Worm (Caenorhabditis elegans) whole organism, mixed stage, embryonic: ENCODE data around the gene nspd-3.
"Not testable (repeated sequence)": the region's sequence is repeated elsewhere in the genome, so short reads cannot be mapped to it uniquely, and the experiment has no call there.

Experiments
- M03D4.4 ChIP-seq: sonication (generic microtip); optimal IDR thresholded peaks from 2 replicates; lab custom pipeline; 2017; ENCODE audit warnings: mild to moderate bottlenecking, missing genetic modification characterization, missing compliant biosample characterization
- bed-3 ChIP-seq: fragments of 200-800 bp; sonication (Bioruptor generic); optimal IDR thresholded peaks from 3 replicates; lab custom pipeline; 2018; ENCODE audit warnings: mild to moderate bottlenecking, missing genetic modification characterization, moderate library complexity, missing compliant biosample characterization
- blmp-1 ChIP-seq: fragments of 150-350 bp; optimal IDR thresholded peaks from 2 replicates; lab custom pipeline; 2014; ENCODE audit warnings: missing biosample characterization, missing genetic modification characterization
- ceh-39 ChIP-seq: fragments of 150-350 bp; optimal IDR thresholded peaks from 2 replicates; lab custom pipeline; 2014; ENCODE audit warnings: missing biosample characterization, missing genetic modification characterization
- ceh-43 ChIP-seq: fragments of 200-800 bp; sonication (Bioruptor generic); optimal IDR thresholded peaks from 2 replicates; lab custom pipeline; 2018; ENCODE audit warnings: mild to moderate bottlenecking, missing genetic modification characterization, moderate library complexity, missing compliant biosample characterization
- ceh-83 ChIP-seq: fragments of 200-800 bp; sonication (Bioruptor generic); optimal IDR thresholded peaks from 2 replicates; lab custom pipeline; 2018; ENCODE audit warnings: mild to moderate bottlenecking, missing genetic modification characterization, missing compliant biosample characterization
- ces-1 ChIP-seq: fragments of 150-350 bp; optimal IDR thresholded peaks from 2 replicates; lab custom pipeline; 2014; ENCODE audit warnings: missing biosample characterization, missing genetic modification reagents, missing genetic modification characterization
- cnd-1 ChIP-seq: fragments of 200-800 bp; sonication (Bioruptor generic); optimal IDR thresholded peaks from 2 replicates; lab custom pipeline; 2018; ENCODE audit warnings: mild to moderate bottlenecking, missing genetic modification characterization, missing compliant biosample characterization
- drap-1 ChIP-seq: fragments of 200-800 bp; sonication (Bioruptor generic); optimal IDR thresholded peaks from 3 replicates; lab custom pipeline; 2018; ENCODE audit warnings: mild to moderate bottlenecking, missing genetic modification characterization, missing compliant biosample characterization
- elt-1 ChIP-seq: sonication (generic microtip); optimal IDR thresholded peaks from 2 replicates; lab custom pipeline; 2017; ENCODE audit warnings: missing genetic modification characterization, mild to moderate bottlenecking, missing compliant biosample characterization, antibody characterized with exemption, moderate library complexity, borderline replicate concordance; ENCODE audit not compliant: insufficient read depth
- elt-3 ChIP-seq: fragments of 150-350 bp; optimal IDR thresholded peaks from 2 replicates; lab custom pipeline; 2014; ENCODE audit warnings: missing biosample characterization, missing genetic modification characterization
- flh-1 ChIP-seq: fragments of 200-800 bp; sonication (Bioruptor generic); optimal IDR thresholded peaks from 2 replicates; lab custom pipeline; 2018; ENCODE audit warnings: mild to moderate bottlenecking, missing genetic modification characterization, moderate library complexity, missing compliant biosample characterization
- ham-2 ChIP-seq: fragments of 200-800 bp; sonication (Bioruptor generic); optimal IDR thresholded peaks from 2 replicates; lab custom pipeline; 2018; ENCODE audit warnings: mild to moderate bottlenecking, missing genetic modification characterization, missing compliant biosample characterization
- hlh-1 ChIP-seq: fragments of 150-350 bp; optimal IDR thresholded peaks from 2 replicates; lab custom pipeline; 2014; ENCODE audit warnings: missing biosample characterization, missing genetic modification reagents, missing genetic modification characterization
- lin-13 ChIP-seq: fragments of 150-350 bp; optimal IDR thresholded peaks from 2 replicates; lab custom pipeline; 2014; ENCODE audit warnings: missing biosample characterization, missing genetic modification characterization
- lin-32 ChIP-seq: fragments of 200-800 bp; sonication (Bioruptor generic); optimal IDR thresholded peaks from 2 replicates; lab custom pipeline; 2018; ENCODE audit warnings: mild to moderate bottlenecking, missing genetic modification characterization, missing compliant biosample characterization
- lsy-2 ChIP-seq: fragments of 150-350 bp; optimal IDR thresholded peaks from 2 replicates; lab custom pipeline; 2014; ENCODE audit warnings: missing biosample characterization, missing genetic modification characterization
- mab-5 ChIP-seq: fragments of 150-350 bp; optimal IDR thresholded peaks from 2 replicates; lab custom pipeline; 2014; ENCODE audit warnings: missing biosample characterization, missing genetic modification characterization
- mep-1 ChIP-seq: fragments of 150-350 bp; optimal IDR thresholded peaks from 2 replicates; lab custom pipeline; 2017; ENCODE audit warnings: missing biosample characterization, missing genetic modification reagents, missing genetic modification characterization, inconsistent platforms
- mls-2 ChIP-seq: sonication (generic microtip); optimal IDR thresholded peaks from 2 replicates; lab custom pipeline; 2016; ENCODE audit warnings: mild to moderate bottlenecking, missing genetic modification characterization, moderate library complexity, missing compliant biosample characterization
- nhr-2 ChIP-seq: fragments of 150-350 bp; optimal IDR thresholded peaks from 2 replicates; lab custom pipeline; 2014; ENCODE audit warnings: missing biosample characterization, missing genetic modification characterization
- nhr-237 ChIP-seq: fragments of 150-350 bp; optimal IDR thresholded peaks from 2 replicates; lab custom pipeline; 2014; ENCODE audit warnings: missing biosample characterization, missing genetic modification characterization
- nhr-76 ChIP-seq: sonication (generic microtip); optimal IDR thresholded peaks from 2 replicates; lab custom pipeline; 2017; ENCODE audit warnings: missing biosample characterization, missing genetic modification characterization
- sem-2 ChIP-seq: fragments of 200-800 bp; sonication (Bioruptor generic); optimal IDR thresholded peaks from 2 replicates; lab custom pipeline; 2018; ENCODE audit warnings: mild to moderate bottlenecking, missing genetic modification characterization, missing compliant biosample characterization
- snpc-4 ChIP-seq: fragments of 150-350 bp; optimal IDR thresholded peaks from 2 replicates; lab custom pipeline; 2014; ENCODE audit warnings: missing biosample characterization, missing genetic modification characterization
- sptf-1 ChIP-seq: sonication (generic microtip); optimal IDR thresholded peaks from 2 replicates; lab custom pipeline; 2017; ENCODE audit warnings: mild to moderate bottlenecking, missing genetic modification characterization, moderate library complexity, missing compliant biosample characterization
- tbx-8 ChIP-seq: fragments of 200-800 bp; sonication (Bioruptor generic); optimal IDR thresholded peaks from 2 replicates; lab custom pipeline; 2018; ENCODE audit warnings: mild to moderate bottlenecking, missing genetic modification characterization, moderate library complexity, missing compliant biosample characterization
- unc-120 ChIP-seq: sonication (generic microtip); optimal IDR thresholded peaks from 2 replicates; lab custom pipeline; 2017; ENCODE audit warnings: missing genetic modification characterization, missing compliant biosample characterization; ENCODE audit not compliant: poor library complexity, severe bottlenecking
- unc-39 ChIP-seq: fragments of 150-350 bp; optimal IDR thresholded peaks from 2 replicates; lab custom pipeline; 2014; ENCODE audit warnings: missing biosample characterization, missing genetic modification characterization
- unc-62 ChIP-seq: fragments of 150-350 bp; optimal IDR thresholded peaks from 2 replicates; lab custom pipeline; 2014; ENCODE audit warnings: missing biosample characterization, missing genetic modification reagents, missing genetic modification characterization
- zip-8 ChIP-seq: fragments of 150-350 bp; optimal IDR thresholded peaks from 2 replicates; lab custom pipeline; 2014; ENCODE audit warnings: missing biosample characterization, missing genetic modification characterization
- ztf-11 ChIP-seq: fragments of 150-350 bp; optimal IDR thresholded peaks from 2 replicates; lab custom pipeline; 2014; ENCODE audit warnings: missing biosample characterization, missing genetic modification characterization

Gene nspd-3

ce11 chrIV:5171994-5172528 lies 9.2 kb upstream of the nspd-3 start:
- peak; percentile 40 for TF ChIP-seq unc-120 (tag; lab: Kevin White, UChicago)
- TF ChIP-seq ceh-39 (tag; lab: Kevin White, UChicago), result no peak
- peak; percentile 93 for TF ChIP-seq hlh-1 (tag; lab: Kevin White, UChicago)

- TF ChIP-seq flh-1 (GFP tag; lab: Kevin White, UChicago), result no peak
- no peak for TF ChIP-seq drap-1 (GFP tag; lab: Kevin White, UChicago)
- TF ChIP-seq M03D4.4 (tag; lab: Kevin White, UChicago), result no peak
- TF ChIP-seq sptf-1, result no peak
- TF ChIP-seq mab-5 (tag; lab: Kevin White, UChicago), result no peak
- TF ChIP-seq unc-39 (tag; lab: Kevin White, UChicago), result no peak
- TF ChIP-seq nhr-2, result peak; percentile 59
- no peak for TF ChIP-seq ztf-11
- no peak for TF ChIP-seq tbx-8 (GFP tag; lab: Kevin White, UChicago)
- TF ChIP-seq ham-2 (GFP tag; lab: Kevin White, UChicago), result no peak
- TF ChIP-seq lin-13 (tag; lab: Kevin White, UChicago), result no peak
- TF ChIP-seq unc-120 (tag; lab: Kevin White, UChicago), result peak; percentile 75
- TF ChIP-seq elt-3, result no peak
- peak; percentile 59 for TF ChIP-seq unc-62 (GFP tag; lab: Kevin White, UChicago)
- TF ChIP-seq ceh-83, result no peak
- no peak for TF ChIP-seq mls-2 (tag; lab: Kevin White, UChicago)
- no peak for TF ChIP-seq snpc-4
- no peak for TF ChIP-seq mep-1 (tag; lab: Kevin White, UChicago)
- no peak for TF ChIP-seq blmp-1
- TF ChIP-seq hlh-1 (tag; lab: Kevin White, UChicago), result peak; percentile 85
- TF ChIP-seq ceh-43 (GFP tag; lab: Kevin White, UChicago), result no peak
- no peak for TF ChIP-seq lin-32 (GFP tag; lab: Kevin White, UChicago)
- TF ChIP-seq lsy-2 (tag; lab: Kevin White, UChicago), result no peak
- peak; percentile 68 for TF ChIP-seq ceh-39 (tag; lab: Kevin White, UChicago)
Observed at ce11 chrIV:5169335-5169734, 6.5 kb upstream of the nspd-3 start.

- TF ChIP-seq mab-5 (tag; lab: Kevin White, UChicago), result no peak
- no peak for TF ChIP-seq mep-1 (tag; lab: Kevin White, UChicago)
- TF ChIP-seq lin-32 (GFP tag; lab: Kevin White, UChicago), result no peak
- TF ChIP-seq hlh-1 (tag; lab: Kevin White, UChicago), result no peak
- TF ChIP-seq ces-1 (GFP tag; lab: Kevin White, UChicago), result no peak
- TF ChIP-seq drap-1 (GFP tag; lab: Kevin White, UChicago), result no peak
- TF ChIP-seq nhr-76 (tag; lab: Kevin White, UChicago), result no peak
- TF ChIP-seq blmp-1, result no peak
- no peak for TF ChIP-seq lsy-2 (tag; lab: Kevin White, UChicago)
- no peak for TF ChIP-seq lin-13 (tag; lab: Kevin White, UChicago)
- TF ChIP-seq elt-3, result no peak
- no peak for TF ChIP-seq zip-8 (tag; lab: Kevin White, UChicago)
- no peak for TF ChIP-seq nhr-237
- no peak for TF ChIP-seq unc-120 (tag; lab: Kevin White, UChicago)
- TF ChIP-seq ceh-83, result no peak
- TF ChIP-seq sem-2 (GFP tag; lab: Kevin White, UChicago), result no peak
- TF ChIP-seq unc-39 (tag; lab: Kevin White, UChicago), result no peak
- no peak for TF ChIP-seq ceh-39 (tag; lab: Kevin White, UChicago)
Observed at ce11 chrIV:5166030-5166429, 3.2 kb upstream of the nspd-3 start, which contains the start of gene ptp-5.1. Gene ptp-5.1, plus strand, starts transcription at chrIV:5166330.

- not testable (repeated sequence) for TF ChIP-seq nhr-237; ceh-83; sem-2 (GFP tag; lab: Kevin White, UChicago)
Observed at ce11 chrIV:5165626-5166025, 2.8 kb upstream of the nspd-3 start, which contains the start of gene nspd-6. Gene nspd-6, minus strand, starts transcription at chrIV:5165726.

ce11 chrIV:5160171-5160570 lies 2.7 kb downstream of the nspd-3 start, which contains the start of the genes C24D10.6 and C24D10.4:
Gene C24D10.6, minus strand, starts transcription at chrIV:5160248.
Gene C24D10.4, plus strand, starts transcription at chrIV:5160522.
- no peak for TF ChIP-seq sem-2 (GFP tag; lab: Kevin White, UChicago)
- peak; percentile 22 for TF ChIP-seq ces-1 (GFP tag; lab: Kevin White, UChicago)
- TF ChIP-seq elt-1 (tag; lab: Kevin White, UChicago), result peak; percentile 37
- TF ChIP-seq unc-39 (tag; lab: Kevin White, UChicago), result no peak
- TF ChIP-seq bed-3 (GFP tag; lab: Kevin White, UChicago), result no peak
- no peak for TF ChIP-seq cnd-1 (tag; lab: Kevin White, UChicago)
